Worm (Caenorhabditis elegans) whole organism, L4 larva: ENCODE results near the gene ccm-3.

Source experiments
- D1046.2 ChIP-seq: fragments of 200-800 bp; sonication (Bioruptor generic); IDR thresholded peaks from 2 replicates; pipeline ENCODE4 v1.3.6; 2022; ENCODE audit warnings: missing genetic modification characterization, missing compliant biosample characterization
- F26F4.8 ChIP-seq: fragments of 200-800 bp; sonication (Bioruptor generic); conservative IDR thresholded peaks from 2 replicates; pipeline ENCODE4 v1.3.6; 2022; ENCODE audit warnings: missing genetic modification characterization, missing compliant biosample characterization
- R02D3.7 ChIP-seq: fragments of 150-350 bp; sonication (generic microtip); optimal IDR thresholded peaks from 3 replicates; lab custom pipeline; 2014; ENCODE audit warnings: missing biosample characterization, missing genetic modification characterization
- Y48G9A.11 ChIP-seq: fragments of 200-800 bp; sonication (Bioruptor generic); IDR thresholded peaks from 2 replicates; pipeline ENCODE4 v1.3.6; 2022; ENCODE audit warnings: missing genetic modification reagents, missing genetic modification characterization, missing compliant biosample characterization
- ZK546.5 ChIP-seq, 2 experiments: sonication (generic microtip); optimal IDR thresholded peaks; 2 replicates each; lab custom pipeline; 2017; ENCODE audit warnings: missing biosample characterization in 2 of 2, missing genetic modification characterization in 2 of 2
- arid-1 ChIP-seq: fragments of 200-800 bp; sonication (Bioruptor generic); conservative IDR thresholded peaks from 2 replicates; pipeline ENCODE4 v1.3.6; 2022; ENCODE audit warnings: missing genetic modification reagents, missing genetic modification characterization, missing compliant biosample characterization
- ceh-28 ChIP-seq: fragments of 150-350 bp; optimal IDR thresholded peaks from 2 replicates; lab custom pipeline; 2014; ENCODE audit warnings: missing biosample characterization, missing genetic modification reagents, missing genetic modification characterization
- ceh-82 ChIP-seq: sonication (generic microtip); optimal IDR thresholded peaks from 2 replicates; lab custom pipeline; 2017; ENCODE audit warnings: missing biosample characterization, missing genetic modification characterization
- daf-12 ChIP-seq: fragments of 150-350 bp; optimal IDR thresholded peaks from 2 replicates; lab custom pipeline; 2014; ENCODE audit warnings: missing biosample characterization, missing genetic modification reagents, missing genetic modification characterization
- dmd-6 ChIP-seq: fragments of 200-800 bp; sonication (Bioruptor generic); IDR thresholded peaks from 2 replicates; pipeline ENCODE4 v1.3.6; 2022; ENCODE audit warnings: missing genetic modification reagents, missing genetic modification characterization, missing compliant biosample characterization
- dmd-8 ChIP-seq: fragments of 200-800 bp; sonication (Bioruptor generic); IDR thresholded peaks from 2 replicates; pipeline ENCODE4 v1.3.6; 2022; ENCODE audit warnings: missing genetic modification characterization, missing compliant biosample characterization
- dmd-9 ChIP-seq: fragments of 200-800 bp; sonication (Bioruptor generic); IDR thresholded peaks from 2 replicates; pipeline ENCODE4 v1.3.6; 2022; ENCODE audit warnings: missing genetic modification reagents, missing genetic modification characterization, missing compliant biosample characterization
- dve-1 ChIP-seq: sonication (generic microtip); optimal IDR thresholded peaks from 2 replicates; lab custom pipeline; 2017; ENCODE audit warnings: antibody characterized with exemption, mild to moderate bottlenecking, missing genetic modification characterization, missing compliant biosample characterization; ENCODE audit not compliant: insufficient read depth
- egl-27 ChIP-seq: sonication (generic microtip); optimal IDR thresholded peaks from 3 replicates; lab custom pipeline; 2017; ENCODE audit warnings: missing biosample characterization, missing genetic modification reagents, missing genetic modification characterization
- egl-43 ChIP-seq: fragments of 200-800 bp; sonication (Bioruptor generic); IDR thresholded peaks from 2 replicates; pipeline ENCODE4 v1.3.6; 2022; ENCODE audit warnings: missing genetic modification reagents, missing genetic modification characterization, missing compliant biosample characterization
- fos-1 ChIP-seq: fragments of 150-350 bp; optimal IDR thresholded peaks from 2 replicates; lab custom pipeline; 2014; ENCODE audit warnings: missing biosample characterization, missing genetic modification characterization
- hlh-11 ChIP-seq: fragments of 200-800 bp; sonication (Bioruptor generic); optimal IDR thresholded peaks from 2 replicates; lab custom pipeline; 2018; ENCODE audit warnings: mild to moderate bottlenecking, missing genetic modification characterization, missing compliant biosample characterization
- hlh-30 ChIP-seq: sonication (generic microtip); optimal IDR thresholded peaks from 2 replicates; lab custom pipeline; 2017; ENCODE audit warnings: antibody characterized with exemption, mild to moderate bottlenecking, missing genetic modification characterization, missing compliant biosample characterization; ENCODE audit not compliant: insufficient read depth
- hmg-1.1 ChIP-seq: fragments of 200-800 bp; sonication (Bioruptor generic); IDR thresholded peaks from 2 replicates; pipeline ENCODE4 v1.3.6; 2022; ENCODE audit warnings: missing genetic modification reagents, missing genetic modification characterization, missing compliant biosample characterization
- jun-1 ChIP-seq: fragments of 150-350 bp; optimal IDR thresholded peaks from 2 replicates; lab custom pipeline; 2014; ENCODE audit warnings: missing biosample characterization, missing genetic modification reagents, missing genetic modification characterization
- lin-1 ChIP-seq: fragments of 200-800 bp; sonication (Bioruptor generic); IDR thresholded peaks from 2 replicates; pipeline ENCODE4 v1.3.6; 2022; ENCODE audit warnings: missing genetic modification reagents, missing genetic modification characterization, missing compliant biosample characterization
- lin-13 ChIP-seq: fragments of 150-350 bp; optimal IDR thresholded peaks from 2 replicates; lab custom pipeline; 2014; ENCODE audit warnings: missing biosample characterization, missing genetic modification reagents, missing genetic modification characterization
- lin-15B ChIP-seq: fragments of 150-350 bp; sonication (generic microtip); optimal IDR thresholded peaks from 3 replicates; lab custom pipeline; 2014; ENCODE audit warnings: missing biosample characterization, missing genetic modification characterization
- lin-29 ChIP-seq: fragments of 200-800 bp; sonication (Bioruptor generic); IDR thresholded peaks from 2 replicates; pipeline ENCODE4 v1.3.6; 2022; ENCODE audit warnings: missing genetic modification reagents, missing genetic modification characterization, missing compliant biosample characterization
- lin-39 ChIP-seq: fragments of 150-350 bp; optimal IDR thresholded peaks from 2 replicates; lab custom pipeline; 2014; ENCODE audit warnings: missing biosample characterization, missing genetic modification reagents, missing genetic modification characterization
- lir-3 ChIP-seq: sonication (generic microtip); optimal IDR thresholded peaks from 2 replicates; lab custom pipeline; 2016; ENCODE audit warnings: mild to moderate bottlenecking, missing genetic modification characterization, missing compliant biosample characterization
- madf-5 ChIP-seq, 2 experiments: fragments of 200-800 bp; sonication (Bioruptor generic); IDR thresholded peaks; 2 replicates each; pipeline ENCODE4 v1.3.6; 2022; ENCODE audit warnings: missing compliant biosample characterization in 2 of 2, missing genetic modification characterization in 2 of 2
- mep-1 ChIP-seq: fragments of 150-350 bp; sonication (generic microtip); optimal IDR thresholded peaks from 3 replicates; lab custom pipeline; 2014; ENCODE audit warnings: missing biosample characterization, missing genetic modification characterization
- mxl-3 ChIP-seq: fragments of 200-800 bp; sonication (Bioruptor generic); optimal IDR thresholded peaks from 2 replicates; lab custom pipeline; 2018; ENCODE audit warnings: mild to moderate bottlenecking, missing genetic modification characterization, missing compliant biosample characterization
- nhr-102 ChIP-seq: sonication (generic microtip); optimal IDR thresholded peaks from 2 replicates; lab custom pipeline; 2016; ENCODE audit warnings: mild to moderate bottlenecking, missing genetic modification characterization, moderate library complexity, missing compliant biosample characterization
- nhr-25 ChIP-seq: sonication (generic microtip); optimal IDR thresholded peaks from 2 replicates; lab custom pipeline; 2017; ENCODE audit warnings: missing genetic modification characterization, mild to moderate bottlenecking, missing compliant biosample characterization, antibody characterized with exemption, moderate library complexity, borderline replicate concordance; ENCODE audit not compliant: insufficient read depth
- nhr-28 ChIP-seq: fragments of 150-350 bp; optimal IDR thresholded peaks from 2 replicates; lab custom pipeline; 2014; ENCODE audit warnings: missing biosample characterization, missing genetic modification characterization
- nhr-41 ChIP-seq: fragments of 200-800 bp; sonication (Bioruptor generic); IDR thresholded peaks from 2 replicates; pipeline ENCODE4 v1.3.6; 2022; ENCODE audit warnings: missing genetic modification reagents, missing genetic modification characterization, missing compliant biosample characterization
- nhr-42 ChIP-seq: fragments of 200-800 bp; sonication (Bioruptor generic); IDR thresholded peaks from 2 replicates; pipeline ENCODE4 v1.3.6; 2022; ENCODE audit warnings: missing genetic modification characterization, missing compliant biosample characterization
- nhr-6 ChIP-seq: fragments of 150-350 bp; optimal IDR thresholded peaks from 2 replicates; lab custom pipeline; 2014; ENCODE audit warnings: missing biosample characterization, missing genetic modification characterization
- nhr-76 ChIP-seq: fragments of 150-350 bp; optimal IDR thresholded peaks from 2 replicates; lab custom pipeline; 2014; ENCODE audit warnings: missing biosample characterization, missing genetic modification characterization
- nhr-77 ChIP-seq: fragments of 150-350 bp; optimal IDR thresholded peaks from 2 replicates; lab custom pipeline; 2014; ENCODE audit warnings: missing biosample characterization, missing genetic modification characterization
- pqm-1 ChIP-seq: sonication (generic microtip); optimal IDR thresholded peaks from 2 replicates; lab custom pipeline; 2017; ENCODE audit warnings: missing biosample characterization, missing genetic modification characterization
- rbr-2 ChIP-seq: sonication (generic microtip); optimal IDR thresholded peaks from 2 replicates; lab custom pipeline; 2016; ENCODE audit warnings: missing genotype, missing genetic modification characterization, missing compliant biosample characterization
- saeg-2 ChIP-seq: fragments of 200-800 bp; sonication (Bioruptor generic); IDR thresholded peaks from 2 replicates; pipeline ENCODE4 v1.3.6; 2022; ENCODE audit warnings: missing genetic modification reagents, missing genetic modification characterization, missing compliant biosample characterization
- skn-1 ChIP-seq: fragments of 150-350 bp; optimal IDR thresholded peaks from 2 replicates; lab custom pipeline; 2014; ENCODE audit warnings: missing biosample characterization, missing genetic modification characterization
- spr-1 ChIP-seq: sonication (generic microtip); optimal IDR thresholded peaks from 2 replicates; lab custom pipeline; 2016; ENCODE audit warnings: mild to moderate bottlenecking, missing genetic modification characterization, missing compliant biosample characterization
- spr-3 ChIP-seq: fragments of 200-800 bp; sonication (Bioruptor generic); optimal IDR thresholded peaks from 2 replicates; lab custom pipeline; 2018; ENCODE audit warnings: mild to moderate bottlenecking, missing genetic modification characterization, missing compliant biosample characterization
- tag-97 ChIP-seq: fragments of 200-800 bp; sonication (Bioruptor generic); IDR thresholded peaks from 2 replicates; pipeline ENCODE4 v1.3.6; 2022; ENCODE audit warnings: missing genetic modification characterization, missing compliant biosample characterization
- tra-1 ChIP-seq: fragments of 200-800 bp; sonication (Bioruptor generic); IDR thresholded peaks from 2 replicates; pipeline ENCODE4 v1.3.6; 2022; ENCODE audit warnings: missing genetic modification reagents, missing genetic modification characterization, missing compliant biosample characterization
- unc-130 ChIP-seq: sonication (generic microtip); optimal IDR thresholded peaks from 2 replicates; lab custom pipeline; 2016; ENCODE audit warnings: missing genetic modification reagents, missing genetic modification characterization, missing compliant biosample characterization
- unc-62 ChIP-seq, 3 experiments: fragments of 150-350 bp in 1 of 3; sonication (generic microtip); optimal IDR thresholded peaks in 2 of 3; peaks in 1 of 3; 1 replicate in 1 of 3; 2 replicates in 2 of 3; lab custom pipeline; 2014 to 2017; ENCODE audit warnings: missing biosample characterization in 3 of 3, missing genetic modification characterization in 3 of 3, missing genetic modification reagents in 3 of 3, missing genotype in 1 of 3
- zfp-2 ChIP-seq: sonication (generic microtip); optimal IDR thresholded peaks from 2 replicates; lab custom pipeline; 2016; ENCODE audit warnings: mild to moderate bottlenecking, missing genetic modification characterization, missing compliant biosample characterization
- zip-11 ChIP-seq: fragments of 200-800 bp; sonication (Bioruptor generic); IDR thresholded peaks from 2 replicates; pipeline ENCODE4 v1.3.6; 2022; ENCODE audit warnings: missing genetic modification characterization, missing compliant biosample characterization
- zip-2 ChIP-seq: fragments of 150-350 bp; optimal IDR thresholded peaks from 2 replicates; lab custom pipeline; 2014; ENCODE audit warnings: missing biosample characterization, missing genetic modification characterization
- ztf-7 ChIP-seq: fragments of 150-350 bp; optimal IDR thresholded peaks from 2 replicates; lab custom pipeline; 2014; ENCODE audit warnings: missing biosample characterization, missing genetic modification characterization

ccm-3 gene

DNA sequence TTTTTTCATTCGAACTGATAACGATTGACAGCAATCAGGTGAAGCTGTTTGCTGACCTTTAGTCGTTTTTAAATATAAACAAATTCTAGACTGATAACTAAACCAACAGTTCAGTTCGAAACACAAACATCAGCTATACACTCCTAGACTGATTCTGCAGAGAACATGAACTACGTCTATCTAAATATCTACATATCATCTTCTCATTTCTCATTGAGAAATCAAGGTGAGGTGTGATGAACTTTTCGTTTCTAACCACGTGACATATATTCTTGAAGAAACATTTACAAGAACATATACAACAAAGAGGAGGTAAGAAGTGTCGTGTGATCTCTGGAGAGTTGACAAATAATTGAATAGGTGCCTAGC lies 49.9 kb downstream of the ccm-3 start (continued):
- peak; percentile 87 for TF ChIP-seq nhr-28 (tag; lab: Kevin White, UChicago)
- TF ChIP-seq mxl-3 (GFP tag; lab: Kevin White, UChicago) = peak; percentile 2
- TF ChIP-seq ztf-7 (tag; lab: Kevin White, UChicago) = no peak
- TF ChIP-seq spr-3 (GFP tag; lab: Kevin White, UChicago) = no peak
- TF ChIP-seq dve-1 (tag; lab: Kevin White, UChicago) = peak; percentile 85
- no peak for TF ChIP-seq nhr-76 (tag; lab: Kevin White, UChicago)
- peak; percentile 25 for TF ChIP-seq nhr-77 (tag; lab: Kevin White, UChicago)
- no peak for TF ChIP-seq lin-15B
- TF ChIP-seq ceh-28 (tag; lab: Kevin White, UChicago) = no peak
- TF ChIP-seq lin-39 (tag; lab: Kevin White, UChicago) = no peak
- TF ChIP-seq rbr-2 = no peak
- no peak for TF ChIP-seq lin-1 (GFP tag; lab: Robert Waterston, UW)
- TF ChIP-seq zip-11 (GFP tag; lab: Robert Waterston, UW) = no peak
- TF ChIP-seq fos-1 (tag; lab: Kevin White, UChicago) = no peak
- peak; percentile 6 for TF ChIP-seq nhr-25 (tag; lab: Kevin White, UChicago)
- no peak for TF ChIP-seq nhr-6
- TF ChIP-seq saeg-2 (GFP tag; lab: Robert Waterston, UW) = no peak
- TF ChIP-seq mep-1 (tag; lab: Kevin White, UChicago) = peak; percentile 66
- TF ChIP-seq lir-3 (tag; lab: Kevin White, UChicago) = no peak
- no peak for TF ChIP-seq madf-5 (GFP tag; IDR thresholded peaks at IDR 0.05; lab: Robert Waterston, UW)
- no peak for TF ChIP-seq egl-43
- no peak for TF ChIP-seq R02D3.7 (tag; lab: Kevin White, UChicago)
- TF ChIP-seq ceh-82 (tag; lab: Kevin White, UChicago) = no peak
- TF ChIP-seq dmd-6 (GFP tag; lab: Robert Waterston, UW) = no peak; the same call in 1 of the 2 replicates
- TF ChIP-seq pqm-1 = peak; percentile 26
- no peak for TF ChIP-seq zfp-2 (tag; lab: Kevin White, UChicago)
- TF ChIP-seq ZK546.5 (tag; optimal IDR thresholded peaks at IDR 0.05; lab: Kevin White, UChicago) = no peak
- TF ChIP-seq hlh-11 = peak; percentile 53
- TF ChIP-seq jun-1 (tag; lab: Kevin White, UChicago) = no peak
- no peak for TF ChIP-seq egl-27
- TF ChIP-seq unc-130 (GFP tag; lab: Kevin White, UChicago) = no peak
- no peak for TF ChIP-seq D1046.2 (GFP tag; lab: Robert Waterston, UW)
- TF ChIP-seq daf-12 (tag; lab: Kevin White, UChicago) = no peak
- TF ChIP-seq unc-62 (GFP tag; optimal IDR thresholded peaks at IDR 0.05 in 1 of 2; lab: Kevin White, UChicago) = peak in 1 of 2 experiments; percentile 70
- TF ChIP-seq unc-62 (tag; optimal IDR thresholded peaks at IDR 0.05; lab: Kevin White, UChicago) = no peak
- TF ChIP-seq lin-13 = no peak
- TF ChIP-seq spr-1 (tag; lab: Kevin White, UChicago) = no peak

DNA sequence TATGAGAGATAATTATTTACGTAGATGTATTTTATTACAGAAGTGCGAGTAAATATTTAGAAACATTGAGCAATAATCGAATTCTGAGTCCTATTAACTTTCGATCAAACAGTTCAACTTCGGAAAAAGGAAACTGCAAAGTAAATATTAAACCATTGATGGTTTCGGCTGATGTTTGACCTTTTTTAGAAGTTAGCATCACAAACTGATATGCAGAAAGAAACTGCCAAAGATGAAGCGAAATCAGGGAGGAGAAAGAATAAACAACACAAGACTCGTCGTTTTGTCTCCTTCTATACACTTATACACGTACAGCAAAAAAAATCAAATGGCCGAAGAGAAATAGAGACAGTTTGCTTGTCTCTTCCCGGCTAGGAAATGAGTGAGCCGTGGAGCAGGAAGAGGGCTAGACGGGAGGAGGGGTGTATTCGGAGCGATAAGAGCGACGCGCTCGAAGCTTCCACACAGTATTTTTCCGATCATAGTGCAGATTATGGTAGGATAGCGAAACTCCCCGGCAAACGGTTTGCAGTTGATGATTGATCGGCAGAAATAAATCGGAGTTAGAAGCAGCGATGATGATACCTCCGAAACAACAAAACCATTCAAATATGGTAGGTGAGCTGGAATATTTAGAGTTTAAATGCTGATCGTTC lies 50.4 kb downstream of the ccm-3 start:
- TF ChIP-seq dmd-9 (GFP tag; lab: Robert Waterston, UW) (no peak), F26F4.8 (GFP tag; lab: Robert Waterston, UW) (no peak), lin-29 (no peak), nhr-28 (tag; lab: Kevin White, UChicago) (peak; percentile 16), skn-1 (tag; lab: Kevin White, UChicago) (no peak), hmg-1.1 (GFP tag; lab: Robert Waterston, UW) (no peak), hlh-30 (tag; lab: Kevin White, UChicago) (no peak), arid-1 (GFP tag; lab: Robert Waterston, UW) (no peak), nhr-41 (GFP tag; lab: Robert Waterston, UW) (0 out of 2 replicates have a peak, but pooled peaks have one; percentile 24), pqm-1 (peak; percentile 48), ceh-28 (tag; lab: Kevin White, UChicago) (no peak), nhr-76 (tag; lab: Kevin White, UChicago) (no peak), Y48G9A.11 (GFP tag; lab: Robert Waterston, UW) (no peak), dmd-8 (GFP tag; lab: Robert Waterston, UW) (no peak), tag-97 (GFP tag; lab: Robert Waterston, UW) (no peak), zip-2 (tag; lab: Kevin White, UChicago) (no peak), zfp-2 (tag; lab: Kevin White, UChicago) (no peak), nhr-42 (no peak), nhr-102 (tag; lab: Kevin White, UChicago) (no peak), tra-1 (GFP tag; lab: Robert Waterston, UW) (0 out of 2 replicates have a peak, but pooled peaks have one; percentile 28)
